Fruit fly (Drosophila melanogaster) whole organism, embryonic: ENCODE data around the gene CG17362.

Experiments used
- ATbp ChIP-seq: fragments of 200-800 bp; sonication (Bioruptor generic); optimal IDR thresholded peaks from 2 replicates; lab custom pipeline; 2017; ENCODE audit warnings: missing biosample characterization, mild to moderate bottlenecking, missing genetic modification characterization, missing genetic modification reagents
- Atf6 ChIP-seq: fragments of 200-800 bp; sonication (Bioruptor generic); IDR thresholded peaks from 2 replicates; pipeline ENCODE4 v1.3.6; 2022; ENCODE audit warnings: missing biosample characterization, missing genetic modification characterization
- Blimp-1 ChIP-seq: fragments of 200-800 bp; sonication (Bioruptor generic); optimal IDR thresholded peaks from 3 replicates; lab custom pipeline; 2018; ENCODE audit warnings: missing biosample characterization, missing genetic modification characterization, mild to moderate bottlenecking, moderate library complexity, missing genetic modification reagents
- CG11247 ChIP-seq: fragments of 200-800 bp; sonication (Bioruptor generic); IDR thresholded peaks from 2 replicates; pipeline ENCODE4 v1.3.6; 2022; ENCODE audit warnings: missing biosample characterization, missing genetic modification characterization
- CG11560 ChIP-seq: fragments of 200-800 bp; sonication (Bioruptor generic); IDR thresholded peaks from 3 replicates; pipeline ENCODE4 v1.3.6; 2022; ENCODE audit warnings: missing biosample characterization, missing genetic modification characterization
- CG12236 ChIP-seq: fragments of 200-800 bp; sonication (Bioruptor generic); optimal IDR thresholded peaks from 2 replicates; lab custom pipeline; 2016; ENCODE audit warnings: missing biosample characterization, missing genetic modification characterization
- CG12769 ChIP-seq: fragments of 200-800 bp; sonication (Bioruptor generic); optimal IDR thresholded peaks from 2 replicates; lab custom pipeline; 2019; ENCODE audit warnings: missing biosample characterization, mild to moderate bottlenecking, missing genetic modification characterization, moderate library complexity
- CG12942 ChIP-seq: fragments of 200-800 bp; sonication (Bioruptor generic); optimal IDR thresholded peaks from 3 replicates; lab custom pipeline; 2016; ENCODE audit warnings: missing biosample characterization, missing genetic modification characterization
- CG13296 ChIP-seq: fragments of 200-800 bp; sonication (Bioruptor generic); optimal IDR thresholded peaks from 3 replicates; lab custom pipeline; 2018; ENCODE audit warnings: missing biosample characterization, mild to moderate bottlenecking, missing genetic modification characterization
- CG13894 ChIP-seq: fragments of 200-800 bp; sonication (Bioruptor generic); optimal IDR thresholded peaks from 3 replicates; lab custom pipeline; 2018; ENCODE audit warnings: missing biosample characterization, mild to moderate bottlenecking, missing genetic modification characterization, moderate library complexity
- CG16863 ChIP-seq: fragments of 200-800 bp; sonication (Bioruptor generic); optimal IDR thresholded peaks from 3 replicates; lab custom pipeline; 2016; ENCODE audit warnings: missing biosample characterization, missing genetic modification characterization
- CG18262 ChIP-seq: fragments of 200-800 bp; optimal IDR thresholded peaks from 3 replicates; lab custom pipeline; 2019; ENCODE audit warnings: missing biosample characterization, mild to moderate bottlenecking, missing genetic modification characterization, moderate library complexity
- CG3065 ChIP-seq: fragments of 200-800 bp; sonication (Bioruptor generic); optimal IDR thresholded peaks from 2 replicates; lab custom pipeline; 2016; ENCODE audit warnings: missing biosample characterization, missing genetic modification characterization
- CG31365 ChIP-seq: fragments of 200-800 bp; sonication (Bioruptor generic); optimal IDR thresholded peaks from 2 replicates; lab custom pipeline; 2018; ENCODE audit warnings: missing biosample characterization, mild to moderate bottlenecking, missing genetic modification characterization
- CG33213 ChIP-seq: fragments of 200-800 bp; sonication (Bioruptor generic); optimal IDR thresholded peaks from 3 replicates; lab custom pipeline; 2016; ENCODE audit warnings: missing biosample characterization, missing genetic modification characterization
- CG34422 ChIP-seq: fragments of 200-800 bp; sonication (Bioruptor generic); IDR thresholded peaks from 3 replicates; pipeline ENCODE4 v1.3.6; 2022; ENCODE audit warnings: missing biosample characterization, missing genetic modification characterization
- CG7987 ChIP-seq: fragments of 200-800 bp; sonication (Bioruptor generic); optimal IDR thresholded peaks from 2 replicates; lab custom pipeline; 2018; ENCODE audit warnings: missing biosample characterization, mild to moderate bottlenecking, missing genetic modification characterization, moderate library complexity
- CG8478 ChIP-seq: fragments of >200 bp; optimal IDR thresholded peaks from 2 replicates; lab custom pipeline; 2018
- CG9797 ChIP-seq: fragments of 200-800 bp; sonication (Bioruptor generic); optimal IDR thresholded peaks from 3 replicates; lab custom pipeline; 2018; ENCODE audit warnings: missing biosample characterization, mild to moderate bottlenecking, missing genetic modification characterization
- CHES-1-like ChIP-seq: fragments of 200-800 bp; sonication (Bioruptor generic); optimal IDR thresholded peaks from 2 replicates; lab custom pipeline; 2016; ENCODE audit warnings: missing biosample characterization, missing genetic modification characterization
- CrebB ChIP-seq: fragments of 200-800 bp; sonication (Bioruptor generic); optimal IDR thresholded peaks from 3 replicates; lab custom pipeline; 2018; ENCODE audit warnings: missing biosample characterization, mild to moderate bottlenecking, missing genetic modification characterization
- D19A ChIP-seq: fragments of 200-800 bp; optimal IDR thresholded peaks from 3 replicates; lab custom pipeline; 2019; ENCODE audit warnings: missing biosample characterization, mild to moderate bottlenecking, missing genetic modification characterization, moderate library complexity
- Dip3 ChIP-seq: fragments of 200-800 bp; sonication (Bioruptor generic); optimal IDR thresholded peaks from 3 replicates; lab custom pipeline; 2016; ENCODE audit warnings: missing biosample characterization, missing genetic modification characterization
- E2f1 ChIP-seq: fragments of 200-800 bp; sonication (Bioruptor generic); IDR thresholded peaks from 2 replicates; pipeline ENCODE4 v1.3.6; 2022; ENCODE audit warnings: missing biosample characterization, missing genetic modification characterization
- ERR ChIP-seq: fragments of 200-800 bp; sonication (Bioruptor generic); optimal IDR thresholded peaks from 2 replicates; lab custom pipeline; 2016; ENCODE audit warnings: missing biosample characterization, missing genetic modification characterization
- Fer3 ChIP-seq: fragments of 200-800 bp; sonication (Bioruptor generic); optimal IDR thresholded peaks from 2 replicates; lab custom pipeline; 2018; ENCODE audit warnings: missing biosample characterization, mild to moderate bottlenecking, missing genetic modification characterization, moderate library complexity
- Gsc ChIP-seq: fragments of 200-800 bp; sonication (Bioruptor generic); IDR thresholded peaks from 2 replicates; pipeline ENCODE4 v1.3.6; 2022; ENCODE audit warnings: missing biosample characterization, missing genetic modification characterization
- Kr ChIP-seq: fragments of 200-800 bp; sonication (Bioruptor generic); optimal IDR thresholded peaks from 2 replicates; lab custom pipeline; 2017; ENCODE audit warnings: missing biosample characterization, mild to moderate bottlenecking, missing genetic modification characterization
- Mrtf ChIP-seq: fragments of 200-800 bp; sonication (Bioruptor generic); IDR thresholded peaks from 3 replicates; pipeline ENCODE4 v1.3.6; 2022; ENCODE audit warnings: missing biosample characterization, missing genetic modification characterization
- NC2β ChIP-seq: fragments of 200-800 bp; sonication (Bioruptor generic); optimal IDR thresholded peaks from 2 replicates; lab custom pipeline; 2016; ENCODE audit warnings: missing biosample characterization, missing genetic modification characterization
- Oli ChIP-seq: fragments of 200-800 bp; sonication (Bioruptor generic); optimal IDR thresholded peaks from 2 replicates; lab custom pipeline; 2018; ENCODE audit warnings: missing biosample characterization, mild to moderate bottlenecking, missing genetic modification characterization, moderate library complexity
- Stat92E ChIP-seq, 3 experiments: fragments of >200 bp in 2 of 3; fragments of 200-800 bp in 1 of 3; sonication (Bioruptor generic) in 1 of 3; optimal IDR thresholded peaks; 2 replicates each; lab custom pipeline; 2017 to 2019; ENCODE audit warnings: missing biosample characterization in 3 of 3, missing genetic modification characterization in 3 of 3, mild to moderate bottlenecking in 1 of 3, moderate library complexity in 1 of 3
- abd-A ChIP-seq: fragments of 200-800 bp; sonication (Bioruptor generic); optimal IDR thresholded peaks from 3 replicates; lab custom pipeline; 2019; ENCODE audit warnings: missing biosample characterization, mild to moderate bottlenecking, missing genetic modification characterization, moderate library complexity
- ac ChIP-seq: fragments of 200-800 bp; sonication (Bioruptor generic); optimal IDR thresholded peaks from 3 replicates; lab custom pipeline; 2017; ENCODE audit warnings: missing biosample characterization, mild to moderate bottlenecking, missing genetic modification characterization
- ara ChIP-seq: fragments of 200-800 bp; sonication (Bioruptor generic); IDR thresholded peaks from 2 replicates; pipeline ENCODE4 v1.3.6; 2022; ENCODE audit warnings: missing biosample characterization, missing genetic modification characterization
- az2 ChIP-seq: fragments of 200-800 bp; sonication (Bioruptor generic); optimal IDR thresholded peaks from 3 replicates; lab custom pipeline; 2016; ENCODE audit warnings: missing biosample characterization, missing genetic modification characterization
- chinmo ChIP-seq: fragments of 200-800 bp; sonication (Bioruptor generic); IDR thresholded peaks from 4 replicates; pipeline ENCODE4 v1.3.6; 2022; ENCODE audit warnings: missing biosample characterization, missing genetic modification characterization; ENCODE audit not compliant: partially characterized antibody
- danr ChIP-seq: fragments of 200-800 bp; sonication (Bioruptor generic); IDR thresholded peaks from 2 replicates; pipeline ENCODE4 v1.3.6; 2022; ENCODE audit warnings: missing biosample characterization, missing genetic modification characterization
- dimm ChIP-seq: fragments of 200-800 bp; sonication (Bioruptor generic); IDR thresholded peaks from 2 replicates; pipeline ENCODE4 v1.3.6; 2022; ENCODE audit warnings: missing biosample characterization, missing genetic modification characterization
- eve ChIP-seq, 2 experiments: fragments of >200 bp; optimal IDR thresholded peaks; 2 replicates each; lab custom pipeline; 2017; ENCODE audit warnings: missing biosample characterization in 2 of 2, missing genetic modification characterization in 2 of 2
- gcm ChIP-seq: fragments of 200-800 bp; sonication (Bioruptor generic); optimal IDR thresholded peaks from 2 replicates; lab custom pipeline; 2019; ENCODE audit warnings: missing biosample characterization, mild to moderate bottlenecking, missing genetic modification characterization, moderate library complexity
- gem ChIP-seq: fragments of 200-800 bp; sonication (Bioruptor generic); optimal IDR thresholded peaks from 2 replicates; lab custom pipeline; 2019; ENCODE audit warnings: missing biosample characterization, mild to moderate bottlenecking, missing genetic modification characterization, moderate library complexity
- ham ChIP-seq: fragments of 200-800 bp; sonication (Bioruptor generic); IDR thresholded peaks from 2 replicates; pipeline ENCODE4 v1.3.6; 2022; ENCODE audit warnings: missing biosample characterization, missing genetic modification characterization
- lola ChIP-seq, 3 experiments: fragments of >200 bp in 2 of 3; fragments of 200-800 bp in 1 of 3; sonication (Bioruptor generic) in 1 of 3; optimal IDR thresholded peaks; 2 replicates each; lab custom pipeline; 2017 to 2019; ENCODE audit warnings: missing biosample characterization in 3 of 3, missing genetic modification characterization in 3 of 3, mild to moderate bottlenecking in 1 of 3, moderate library complexity in 1 of 3
- luna ChIP-seq: fragments of 200-800 bp; sonication (Bioruptor generic); optimal IDR thresholded peaks from 2 replicates; lab custom pipeline; 2016; ENCODE audit warnings: missing biosample characterization, missing genetic modification characterization
- mam ChIP-seq: fragments of 200-800 bp; sonication (Bioruptor generic); optimal IDR thresholded peaks from 3 replicates; lab custom pipeline; 2016; ENCODE audit warnings: missing biosample characterization, missing genetic modification characterization
- org-1 ChIP-seq: fragments of 200-800 bp; sonication (Bioruptor generic); optimal IDR thresholded peaks from 2 replicates; lab custom pipeline; 2017; ENCODE audit warnings: missing biosample characterization, missing genetic modification characterization
- slp2 ChIP-seq: fragments of 200-800 bp; sonication (Bioruptor generic); optimal IDR thresholded peaks from 2 replicates; lab custom pipeline; 2016; ENCODE audit warnings: missing biosample characterization, missing genetic modification characterization
- sqz ChIP-seq: fragments of 200-800 bp; sonication (Bioruptor generic); optimal IDR thresholded peaks from 3 replicates; lab custom pipeline; 2018; ENCODE audit warnings: missing biosample characterization, mild to moderate bottlenecking, missing genetic modification characterization
- ssp ChIP-seq: fragments of 200-800 bp; sonication (Bioruptor generic); IDR thresholded peaks from 2 replicates; pipeline ENCODE4 v1.3.6; 2022; ENCODE audit warnings: missing biosample characterization, missing genetic modification characterization
- trem ChIP-seq: fragments of 200-800 bp; optimal IDR thresholded peaks from 3 replicates; lab custom pipeline; 2019; ENCODE audit warnings: missing biosample characterization, mild to moderate bottlenecking, missing genetic modification characterization, moderate library complexity

Gene CG17362

dm6 chr3L:14004963-14005458, 18.6 kb downstream of the CG17362 start (continued):
- TF ChIP-seq chinmo (GFP tag; lab: Robert Waterston, UW) (peak; percentile 100), Blimp-1 (GFP tag; lab: Kevin White, UChicago) (peak; percentile 94), ATbp (GFP tag; lab: Kevin White, UChicago) (peak; percentile 95), org-1 (GFP tag; lab: Kevin White, UChicago) (peak; percentile 93), luna (GFP tag; lab: Kevin White, UChicago) (peak; percentile 50), CG3065 (GFP tag; lab: Kevin White, UChicago) (peak; percentile 75), eve (GFP tag; optimal IDR thresholded peaks at IDR 0.05; lab: Kevin White, UChicago) (no peak), Kr (GFP tag; lab: Kevin White, UChicago) (no peak), ERR (GFP tag; lab: Kevin White, UChicago) (peak; percentile 94), Gsc (no peak; the same call in 1 of the 2 replicates), danr (GFP tag; lab: Robert Waterston, UW) (peak; percentile 89), CG16863 (GFP tag; lab: Kevin White, UChicago) (peak; percentile 97), Atf6 (GFP tag; lab: Robert Waterston, UW) (peak; percentile 92), CG7987 (peak; percentile 87), gem (peak; percentile 97), NC2β (GFP tag; lab: Kevin White, UChicago) (peak; percentile 92), CG34422 (GFP tag; lab: Robert Waterston, UW) (peak; percentile 97), Stat92E (GFP tag; optimal IDR thresholded peaks at IDR 0.05; lab: Kevin White, UChicago) (peak in 1 of 3 experiments; percentile 51), az2 (GFP tag; lab: Kevin White, UChicago) (peak; percentile 95), CG11560 (tag; lab: Robert Waterston, UW) (peak; percentile 79), Oli (tag; lab: Kevin White, UChicago) (peak; percentile 96), mam (GFP tag; lab: Kevin White, UChicago) (peak; percentile 97), CG9797 (peak; percentile 37), CG31365 (tag; lab: Kevin White, UChicago) (peak; percentile 82), Mrtf (peak; percentile 91), CG8478 (lab: Kevin White, UChicago) (no peak), abd-A (tag; lab: Kevin White, UChicago) (no peak), D19A (tag; lab: Kevin White, UChicago) (peak; percentile 90), CG12769 (tag; lab: Kevin White, UChicago) (peak; percentile 96), E2f1 (GFP tag; lab: Robert Waterston, UW) (peak; percentile 89), dimm (GFP tag; lab: Robert Waterston, UW) (no peak; the same call in 1 of the 2 replicates), ham (GFP tag; lab: Robert Waterston, UW) (peak; percentile 78), ac (peak; percentile 43), Dip3 (GFP tag; lab: Kevin White, UChicago) (peak; percentile 91), Fer3 (tag; lab: Kevin White, UChicago) (peak; percentile 94), CG13296 (GFP tag; lab: Kevin White, UChicago) (peak; percentile 93), CG11247 (GFP tag; lab: Robert Waterston, UW) (peak; percentile 91), sqz (GFP tag; lab: Kevin White, UChicago) (no peak), CHES-1-like (GFP tag; lab: Kevin White, UChicago) (peak; percentile 97), CG12942 (GFP tag; lab: Kevin White, UChicago) (peak; percentile 94), gcm (GFP tag; lab: Kevin White, UChicago) (peak; percentile 92), lola (GFP tag; optimal IDR thresholded peaks at IDR 0.05; lab: Kevin White, UChicago) (peak in 1 of 3 experiments; percentile 77), ara (GFP tag; lab: Robert Waterston, UW) (peak; percentile 91), slp2 (GFP tag; lab: Kevin White, UChicago) (peak; percentile 96), CG33213 (peak; percentile 94), CG13894 (tag; lab: Kevin White, UChicago) (peak; percentile 88), CG18262 (tag; lab: Kevin White, UChicago) (peak; percentile 76), ssp (peak; percentile 80), CG12236 (GFP tag; lab: Kevin White, UChicago) (peak; percentile 88), trem (tag; lab: Kevin White, UChicago) (peak; percentile 81), CrebB (peak; percentile 87)
